Fruit fly (Drosophila melanogaster) Kc167 (cell line): ENCODE measurements around the gene tinc.

Experiments used
- insv ChIP-seq: fragments of >200 bp; optimal IDR thresholded peaks from 3 replicates; lab custom pipeline; 2018; ENCODE audit warnings: missing external identifiers
- psq ChIP-seq: fragments of >200 bp; optimal IDR thresholded peaks from 2 replicates; lab custom pipeline; 2017; ENCODE audit warnings: missing external identifiers

DNA sequence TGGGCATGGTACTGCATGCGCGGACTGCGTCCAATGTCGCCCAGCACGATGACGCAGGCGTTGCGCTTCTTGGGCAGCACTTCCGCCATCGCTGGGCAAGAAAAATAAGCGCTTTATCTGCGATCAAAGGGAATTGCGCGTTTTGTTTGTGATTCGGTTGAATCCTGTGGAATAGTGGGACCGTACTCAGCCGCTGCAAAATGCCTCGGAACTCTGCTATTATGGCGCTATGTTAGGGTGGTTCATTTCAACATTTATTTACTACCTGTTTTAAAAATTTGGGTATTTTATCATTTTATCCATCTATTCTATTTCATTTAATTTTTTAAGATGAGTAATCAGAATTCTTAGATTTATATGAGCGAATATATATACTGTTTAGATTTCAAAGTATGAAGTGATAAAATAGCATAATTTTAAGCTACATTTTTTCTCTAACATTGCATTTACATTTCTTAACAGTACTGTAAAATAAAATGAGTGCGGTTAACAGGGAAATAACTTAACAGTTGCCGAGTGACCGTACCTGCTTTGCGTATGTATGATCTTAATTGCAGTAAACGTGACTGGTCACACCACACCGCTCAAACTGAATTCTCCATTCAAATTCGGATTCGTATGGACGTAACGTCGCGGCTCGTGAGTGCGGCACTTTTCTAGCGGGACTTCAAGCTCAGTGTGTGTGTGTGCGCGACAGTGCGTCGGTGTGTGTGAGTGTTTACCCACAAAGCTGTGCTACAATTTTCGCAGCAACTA, at the start of gene tinc, which contains the start of gene Alg1:
- TF ChIP-seq psq (no peak), insv (lab: Kevin White, UChicago) (no peak)
